Fruit fly (Drosophila melanogaster): ENCODE measurements around the gene Ccp84Ab.

- no peak for TF ChIP-seq Crg-1 (GFP tag; optimal IDR thresholded peaks at IDR 0.05)
- no peak for TF ChIP-seq CG5204 (GFP tag; optimal IDR thresholded peaks at IDR 0.05)
- TF ChIP-seq bab1 (GFP tag; optimal IDR thresholded peaks at IDR 0.05): no peak
These were observed 10.2 kb downstream of the Ccp84Ab start, which contains the start of gene Ccp84Ad for dm6 chr3R:6692432-6692831.
